Worm (Caenorhabditis elegans) whole organism, L4 larva: ENCODE measurements around the gene Y57A10A.8.
"Not testable (repeated sequence)": the region's sequence is repeated elsewhere in the genome, so short reads cannot be mapped to it uniquely, and the experiment has no call there.

Experiments used
- F10B5.3 ChIP-seq: sonication (generic microtip); optimal IDR thresholded peaks from 2 replicates; lab custom pipeline; 2016; ENCODE audit warnings: mild to moderate bottlenecking, missing genetic modification characterization, missing compliant biosample characterization
- F37D6.2 ChIP-seq: sonication (generic microtip); optimal IDR thresholded peaks from 2 replicates; lab custom pipeline; 2016; ENCODE audit warnings: mild to moderate bottlenecking, missing genetic modification characterization, missing compliant biosample characterization
- F44E2.7 ChIP-seq: fragments of 200-800 bp; sonication (Bioruptor generic); IDR thresholded peaks from 2 replicates; pipeline ENCODE4 v2.1.2; 2022; ENCODE audit warnings: missing genetic modification characterization, missing compliant biosample characterization
- T20F7.1 ChIP-seq: fragments of 200-800 bp; sonication (Bioruptor generic); optimal IDR thresholded peaks from 2 replicates; lab custom pipeline; 2018; ENCODE audit warnings: mild to moderate bottlenecking, missing genetic modification characterization, missing compliant biosample characterization
- Y5F2A.4 ChIP-seq: fragments of 200-800 bp; sonication (Bioruptor generic); optimal IDR thresholded peaks from 2 replicates; lab custom pipeline; 2018; ENCODE audit warnings: mild to moderate bottlenecking, missing genetic modification characterization, missing compliant biosample characterization
- Y75B8A.6 ChIP-seq: fragments of 200-800 bp; sonication (Bioruptor generic); IDR thresholded peaks from 2 replicates; pipeline ENCODE4 v1.3.6; 2022; ENCODE audit warnings: missing genetic modification reagents, missing genetic modification characterization, missing compliant biosample characterization
- ZK546.5 ChIP-seq, 2 experiments: sonication (generic microtip); optimal IDR thresholded peaks; 2 replicates each; lab custom pipeline; 2017; ENCODE audit warnings: missing biosample characterization in 2 of 2, missing genetic modification characterization in 2 of 2
- aha-1 ChIP-seq: fragments of 150-350 bp; peaks from one replicate; lab custom pipeline; 2014; ENCODE audit warnings: missing biosample characterization, missing genetic modification characterization
- ceh-20 ChIP-seq: fragments of 200-800 bp; sonication (Bioruptor generic); IDR thresholded peaks from 2 replicates; pipeline ENCODE4 v1.3.6; 2022; ENCODE audit warnings: missing genetic modification reagents, missing genetic modification characterization, missing compliant biosample characterization
- daf-8 ChIP-seq: fragments of 200-800 bp; sonication (Bioruptor generic); IDR thresholded peaks from 2 replicates; pipeline ENCODE4 v1.3.6; 2022; ENCODE audit warnings: missing genetic modification characterization, missing compliant biosample characterization
- dmd-6 ChIP-seq: fragments of 200-800 bp; sonication (Bioruptor generic); IDR thresholded peaks from 2 replicates; pipeline ENCODE4 v1.3.6; 2022; ENCODE audit warnings: missing genetic modification reagents, missing genetic modification characterization, missing compliant biosample characterization
- dmd-9 ChIP-seq: fragments of 200-800 bp; sonication (Bioruptor generic); IDR thresholded peaks from 2 replicates; pipeline ENCODE4 v1.3.6; 2022; ENCODE audit warnings: missing genetic modification reagents, missing genetic modification characterization, missing compliant biosample characterization
- duxl-1 ChIP-seq: sonication (generic microtip); optimal IDR thresholded peaks from 2 replicates; lab custom pipeline; 2016; ENCODE audit warnings: mild to moderate bottlenecking, missing genetic modification characterization, moderate library complexity, missing compliant biosample characterization; ENCODE audit not compliant: poor library complexity
- fkh-10 ChIP-seq: fragments of 150-350 bp; optimal IDR thresholded peaks from 2 replicates; lab custom pipeline; 2014; ENCODE audit warnings: missing biosample characterization, missing genetic modification reagents, missing genetic modification characterization
- fos-1 ChIP-seq: fragments of 150-350 bp; optimal IDR thresholded peaks from 2 replicates; lab custom pipeline; 2014; ENCODE audit warnings: missing biosample characterization, missing genetic modification characterization
- hif-1 ChIP-seq, 2 experiments: sonication (generic microtip); optimal IDR thresholded peaks; 2 replicates each; lab custom pipeline; 2016 to 2017; ENCODE audit warnings: missing compliant biosample characterization in 2 of 2, missing genetic modification characterization in 2 of 2, missing genetic modification reagents in 2 of 2, missing genotype in 2 of 2, mild to moderate bottlenecking in 1 of 2
- hlh-30 ChIP-seq: sonication (generic microtip); optimal IDR thresholded peaks from 2 replicates; lab custom pipeline; 2017; ENCODE audit warnings: antibody characterized with exemption, mild to moderate bottlenecking, missing genetic modification characterization, missing compliant biosample characterization; ENCODE audit not compliant: insufficient read depth
- hmg-1.1 ChIP-seq: fragments of 200-800 bp; sonication (Bioruptor generic); IDR thresholded peaks from 2 replicates; pipeline ENCODE4 v1.3.6; 2022; ENCODE audit warnings: missing genetic modification reagents, missing genetic modification characterization, missing compliant biosample characterization
- lim-7 ChIP-seq: fragments of 200-800 bp; sonication (Bioruptor generic); IDR thresholded peaks from 2 replicates; pipeline ENCODE4 v1.3.6; 2022; ENCODE audit warnings: missing genetic modification characterization, missing compliant biosample characterization
- lin-1 ChIP-seq: fragments of 200-800 bp; sonication (Bioruptor generic); IDR thresholded peaks from 2 replicates; pipeline ENCODE4 v1.3.6; 2022; ENCODE audit warnings: missing genetic modification reagents, missing genetic modification characterization, missing compliant biosample characterization
- lin-15B ChIP-seq: fragments of 150-350 bp; sonication (generic microtip); optimal IDR thresholded peaks from 3 replicates; lab custom pipeline; 2014; ENCODE audit warnings: missing biosample characterization, missing genetic modification characterization
- lin-29 ChIP-seq: fragments of 200-800 bp; sonication (Bioruptor generic); IDR thresholded peaks from 2 replicates; pipeline ENCODE4 v1.3.6; 2022; ENCODE audit warnings: missing genetic modification reagents, missing genetic modification characterization, missing compliant biosample characterization
- madf-5 ChIP-seq, 2 experiments: fragments of 200-800 bp; sonication (Bioruptor generic); IDR thresholded peaks; 2 replicates each; pipeline ENCODE4 v1.3.6; 2022; ENCODE audit warnings: missing compliant biosample characterization in 2 of 2, missing genetic modification characterization in 2 of 2
- mxl-2 ChIP-seq: fragments of 200-800 bp; sonication (Bioruptor generic); conservative IDR thresholded peaks from 2 replicates; pipeline ENCODE4 v1.3.6; 2022; ENCODE audit warnings: missing genetic modification reagents, missing genetic modification characterization, missing compliant biosample characterization
- mxl-3 ChIP-seq: fragments of 200-800 bp; sonication (Bioruptor generic); optimal IDR thresholded peaks from 2 replicates; lab custom pipeline; 2018; ENCODE audit warnings: mild to moderate bottlenecking, missing genetic modification characterization, missing compliant biosample characterization
- nhr-11 ChIP-seq: fragments of 150-350 bp; optimal IDR thresholded peaks from 2 replicates; lab custom pipeline; 2014; ENCODE audit warnings: missing biosample characterization, missing genetic modification characterization
- nhr-25 ChIP-seq: sonication (generic microtip); optimal IDR thresholded peaks from 2 replicates; lab custom pipeline; 2017; ENCODE audit warnings: missing genetic modification characterization, mild to moderate bottlenecking, missing compliant biosample characterization, antibody characterized with exemption, moderate library complexity, borderline replicate concordance; ENCODE audit not compliant: insufficient read depth
- nhr-6 ChIP-seq: fragments of 150-350 bp; optimal IDR thresholded peaks from 2 replicates; lab custom pipeline; 2014; ENCODE audit warnings: missing biosample characterization, missing genetic modification characterization
- rbr-2 ChIP-seq: sonication (generic microtip); optimal IDR thresholded peaks from 2 replicates; lab custom pipeline; 2016; ENCODE audit warnings: missing genotype, missing genetic modification characterization, missing compliant biosample characterization
- snpc-1.2 ChIP-seq: fragments of 200-800 bp; sonication (Bioruptor generic); IDR thresholded peaks from 2 replicates; pipeline ENCODE4 v1.3.6; 2022; ENCODE audit warnings: missing genetic modification reagents, missing genetic modification characterization, missing compliant biosample characterization
- spr-3 ChIP-seq: fragments of 200-800 bp; sonication (Bioruptor generic); optimal IDR thresholded peaks from 2 replicates; lab custom pipeline; 2018; ENCODE audit warnings: mild to moderate bottlenecking, missing genetic modification characterization, missing compliant biosample characterization
- unc-62 ChIP-seq, 3 experiments: fragments of 150-350 bp in 1 of 3; sonication (generic microtip); optimal IDR thresholded peaks in 2 of 3; peaks in 1 of 3; 1 replicate in 1 of 3; 2 replicates in 2 of 3; lab custom pipeline; 2014 to 2017; ENCODE audit warnings: missing biosample characterization in 3 of 3, missing genetic modification characterization in 3 of 3, missing genetic modification reagents in 3 of 3, missing genotype in 1 of 3
- vab-7 ChIP-seq: fragments of 200-800 bp; sonication (Bioruptor generic); IDR thresholded peaks from 2 replicates; pipeline ENCODE4 v1.3.6; 2022; ENCODE audit warnings: missing genetic modification reagents, missing genetic modification characterization, missing compliant biosample characterization
- zag-1 ChIP-seq: fragments of 150-350 bp; optimal IDR thresholded peaks from 2 replicates; lab custom pipeline; 2014; ENCODE audit warnings: missing biosample characterization, missing genetic modification characterization
- zip-2 ChIP-seq: fragments of 150-350 bp; optimal IDR thresholded peaks from 2 replicates; lab custom pipeline; 2014; ENCODE audit warnings: missing biosample characterization, missing genetic modification characterization

Y57A10A.8 gene

DNA sequence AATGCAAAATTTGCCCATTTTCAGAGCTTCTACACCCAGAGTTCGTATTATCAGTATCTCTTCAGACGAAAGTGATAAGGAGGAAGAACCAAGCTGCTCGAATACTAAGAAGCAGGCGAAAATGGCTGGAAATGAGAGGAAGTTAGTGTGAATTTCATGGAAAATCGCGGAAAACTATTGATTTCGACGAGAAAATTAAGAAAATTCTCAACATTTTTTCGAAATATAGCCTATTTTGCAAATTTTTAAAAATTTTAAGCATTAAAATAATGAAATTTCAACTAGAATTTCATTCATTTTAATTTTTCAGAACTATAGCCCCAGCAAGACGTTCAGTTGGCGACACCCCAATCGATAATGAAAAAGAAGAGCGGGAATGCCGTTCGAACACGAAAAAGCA lies 21.1 kb upstream of the Y57A10A.8 start:
- TF ChIP-seq aha-1 (tag; lab: Kevin White, UChicago): peak; percentile 73
- no peak for TF ChIP-seq vab-7
- TF ChIP-seq spr-3 (GFP tag; lab: Kevin White, UChicago): no peak
- TF ChIP-seq unc-62 (GFP tag; optimal IDR thresholded peaks at IDR 0.05 in 1 of 2; lab: Kevin White, UChicago): peak in 1 of 2 experiments; percentile 53
- TF ChIP-seq unc-62 (tag; optimal IDR thresholded peaks at IDR 0.05; lab: Kevin White, UChicago): no peak
- TF ChIP-seq, all 104 proteins: peak for 2

DNA sequence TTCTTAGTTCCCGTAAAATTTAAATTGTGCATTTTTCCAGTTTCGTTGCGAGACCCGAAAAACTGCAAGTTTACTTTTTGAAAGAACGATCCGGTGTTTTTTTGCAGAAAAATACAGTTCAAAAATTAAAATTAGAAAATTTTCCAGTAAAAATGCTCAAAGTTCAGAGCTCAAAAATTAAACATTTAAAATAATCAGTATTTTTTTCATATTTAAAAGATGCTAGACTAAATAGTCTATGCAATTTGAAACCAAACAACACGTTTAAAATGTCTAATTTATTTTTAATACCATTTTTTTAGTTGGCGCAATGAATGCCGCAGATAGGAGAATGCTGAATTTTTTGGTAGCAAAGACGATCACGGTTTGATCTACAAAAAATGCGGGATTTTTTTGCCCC lies 17.3 kb upstream of the Y57A10A.8 start, which contains the start of gene Y57A10A.2:
Y57A10A.2 (plus strand) TSS at position 301 of the 400 bp plus-strand sequence.
- no peak for TF ChIP-seq vab-7

DNA sequence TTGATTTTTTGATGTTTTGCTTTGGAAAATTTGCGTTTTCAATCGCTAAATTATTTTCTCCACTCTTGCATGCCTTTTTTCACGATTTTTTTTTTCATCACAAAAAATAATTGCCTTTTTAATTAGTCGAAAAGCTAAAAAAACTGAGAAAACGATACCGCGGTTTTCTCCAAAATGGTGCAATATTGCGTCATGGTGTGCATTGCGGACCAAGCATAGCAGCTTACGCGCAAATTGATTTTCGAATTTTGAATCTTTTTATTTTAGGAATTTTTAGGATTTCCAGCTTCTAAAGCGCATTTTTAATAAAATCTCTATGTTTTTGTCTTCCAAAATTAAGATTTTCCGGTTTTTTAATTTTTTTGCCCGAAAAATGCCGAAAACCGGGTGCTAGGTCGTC lies 14.4 kb upstream of the Y57A10A.8 start:
- TF ChIP-seq zip-2 (tag; lab: Kevin White, UChicago) (peak; percentile 52), hmg-1.1 (no peak), F10B5.3 (tag; lab: Kevin White, UChicago) (no peak), nhr-11 (tag; lab: Kevin White, UChicago) (no peak), T20F7.1 (GFP tag; lab: Kevin White, UChicago) (no peak), daf-8 (GFP tag; lab: Robert Waterston, UW) (no peak)

DNA sequence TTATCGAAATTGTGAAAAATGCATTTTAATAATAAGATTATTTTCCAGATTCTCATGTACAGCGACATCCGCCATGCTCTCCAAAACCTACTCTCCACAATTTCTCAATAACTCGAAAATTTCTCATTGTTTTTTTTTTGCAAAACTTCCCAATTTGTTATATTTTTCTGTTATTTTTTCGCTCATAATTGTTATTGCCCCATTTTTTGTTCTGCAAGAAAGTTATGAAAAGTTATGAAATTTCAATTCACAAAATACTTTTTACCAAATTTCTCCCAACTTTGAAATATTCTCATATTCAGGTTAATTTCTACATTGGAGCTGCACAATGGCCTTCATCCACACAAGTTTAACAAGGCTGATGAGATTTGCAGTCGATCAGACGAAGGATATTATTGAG lies 13.0 kb upstream of the Y57A10A.8 start, which contains the start of gene Y57A10A.4:
Y57A10A.4 (plus strand) TSS at position 301 of the 400 bp plus-strand sequence.
- TF ChIP-seq madf-5 (GFP tag; IDR thresholded peaks at IDR 0.05; lab: Robert Waterston, UW); dmd-9 (GFP tag; lab: Robert Waterston, UW); lin-15B (tag; lab: Kevin White, UChicago): not testable (repeated sequence)

DNA sequence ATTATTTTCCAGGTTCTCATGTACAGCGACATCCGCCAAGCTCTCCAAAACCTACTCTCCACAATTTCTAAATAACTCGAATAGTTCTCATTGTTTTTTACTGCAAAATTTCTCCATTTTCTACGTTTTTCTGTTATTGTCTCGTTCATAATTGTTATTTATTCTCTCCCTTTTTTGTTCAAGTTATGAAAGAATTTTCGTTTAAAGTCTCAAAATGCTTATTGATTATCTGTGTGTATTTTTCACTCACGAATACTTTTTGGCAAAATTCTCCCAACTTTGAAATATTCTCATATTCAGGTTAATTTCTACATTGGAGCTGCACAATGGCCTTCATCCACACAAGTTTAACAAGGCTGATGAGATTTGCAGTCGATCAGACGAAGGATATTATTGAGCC lies 10.5 kb upstream of the Y57A10A.8 start, which contains the start of gene Y57A10A.5:
Y57A10A.5 (plus strand) TSS at position 301 of the 400 bp plus-strand sequence.
- TF ChIP-seq fkh-10 (GFP tag; lab: Kevin White, UChicago); zag-1 (tag; lab: Kevin White, UChicago); mxl-2 (GFP tag; lab: Robert Waterston, UW): not testable (repeated sequence)

DNA sequence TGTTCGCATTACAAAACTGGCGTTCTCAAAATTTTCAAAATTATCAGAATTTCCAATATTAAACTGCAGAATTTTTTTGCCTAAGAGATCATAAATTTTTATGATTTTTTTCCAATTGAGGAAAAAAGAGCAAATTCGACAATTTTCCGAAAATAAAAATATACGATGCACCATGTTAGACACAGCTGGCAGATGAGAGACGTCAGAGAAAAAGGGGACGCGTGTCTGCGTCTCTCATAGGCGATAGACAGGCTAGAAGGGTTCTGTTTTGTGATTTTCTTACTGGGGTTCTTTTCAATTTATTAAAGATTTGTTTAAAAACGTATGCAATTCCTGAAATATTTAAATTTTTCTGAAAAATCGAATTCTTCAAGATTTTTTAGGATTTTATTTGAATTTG lies 1.6 kb upstream of the Y57A10A.8 start:
- TF ChIP-seq Y75B8A.6 (GFP tag; lab: Robert Waterston, UW) (no peak), hmg-1.1 (0 out of 2 replicates have a peak, but pooled peaks have one; percentile 33), hif-1 (tag; optimal IDR thresholded peaks at IDR 0.05; lab: Kevin White, UChicago) (no peak)

DNA sequence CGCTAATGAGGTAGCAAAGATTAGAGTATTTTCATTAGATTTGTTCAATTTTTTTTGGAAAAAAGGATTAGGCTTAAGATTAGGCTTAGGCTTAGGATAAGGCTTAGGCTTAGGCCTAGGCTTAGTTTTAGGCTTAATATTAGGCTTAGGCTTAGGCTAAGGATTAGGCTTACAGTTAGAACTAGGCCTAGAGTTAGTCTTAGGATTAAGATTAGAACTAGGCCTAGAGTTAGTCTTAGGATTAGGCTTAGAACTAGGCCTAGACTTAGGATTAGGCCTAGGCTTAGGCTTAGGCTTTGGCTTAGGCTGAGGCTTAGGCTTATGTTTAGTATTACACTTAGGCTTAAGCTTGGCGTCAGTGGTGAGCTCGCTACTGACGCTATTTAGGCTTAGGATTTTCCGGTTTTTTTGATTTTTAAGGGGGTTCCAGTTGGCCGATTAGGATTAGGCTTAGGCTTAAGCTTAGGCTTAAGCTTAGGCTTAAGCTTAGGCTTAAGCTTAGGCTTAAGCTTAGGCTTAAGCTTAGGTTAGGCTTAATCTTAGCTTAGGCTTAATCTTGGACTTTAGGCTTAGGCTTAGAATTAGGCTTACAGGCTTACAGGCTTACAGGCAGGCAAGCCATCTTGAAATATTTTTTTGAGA lies 5.0 kb downstream of the Y57A10A.8 start:
- TF ChIP-seq F44E2.7 (GFP tag; lab: Robert Waterston, UW): no peak
- TF ChIP-seq aha-1 (tag; lab: Kevin White, UChicago): peak; percentile 87

DNA sequence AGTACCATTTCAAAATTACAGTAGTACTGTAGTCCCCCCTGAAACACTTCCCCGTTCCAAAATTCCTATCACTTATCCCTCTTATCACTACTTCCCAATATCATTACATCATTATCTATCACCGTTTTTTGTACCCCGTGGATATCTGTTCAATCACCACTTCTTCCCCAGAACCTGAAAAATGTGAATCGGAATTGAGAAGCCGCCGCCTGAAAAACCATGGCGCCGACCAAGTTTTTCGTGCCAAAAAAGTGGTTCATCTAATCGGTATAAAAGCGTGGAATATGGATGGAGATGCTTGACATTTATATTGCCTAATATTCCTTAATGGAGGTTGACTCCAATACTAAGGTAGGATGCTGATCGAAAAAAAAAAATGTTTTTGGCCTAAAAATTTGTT lies 7.6 kb downstream of the Y57A10A.8 start, which contains the start of gene rol-1:
rol-1 (plus strand) TSS at position 301 of the 400 bp plus-strand sequence.
- TF ChIP-seq fos-1 (tag; lab: Kevin White, UChicago) (no peak), lin-1 (GFP tag; lab: Robert Waterston, UW) (no peak), F37D6.2 (no peak), nhr-25 (tag; lab: Kevin White, UChicago) (no peak), lin-29 (GFP tag; lab: Robert Waterston, UW) (no peak), snpc-1.2 (GFP tag; lab: Robert Waterston, UW) (no peak), lim-7 (no peak), mxl-3 (GFP tag; lab: Kevin White, UChicago) (no peak), hlh-30 (tag; lab: Kevin White, UChicago) (no peak), Y5F2A.4 (no peak), dmd-6 (GFP tag; lab: Robert Waterston, UW) (no peak), Y75B8A.6 (GFP tag; lab: Robert Waterston, UW) (no peak), nhr-6 (tag; lab: Kevin White, UChicago) (no peak), rbr-2 (tag; lab: Kevin White, UChicago) (no peak), ZK546.5 (tag; optimal IDR thresholded peaks at IDR 0.05; lab: Kevin White, UChicago) (no peak), F10B5.3 (tag; lab: Kevin White, UChicago) (no peak), duxl-1 (tag; lab: Kevin White, UChicago) (no peak), ceh-20 (GFP tag; lab: Robert Waterston, UW) (no peak)
